Worm (Caenorhabditis elegans): ENCODE data around the gene lias-1.
"Not testable (repeated sequence)": the region's sequence is repeated elsewhere in the genome, so short reads cannot be mapped to it uniquely, and the experiment has no call there.

lias-1 gene

DNA sequence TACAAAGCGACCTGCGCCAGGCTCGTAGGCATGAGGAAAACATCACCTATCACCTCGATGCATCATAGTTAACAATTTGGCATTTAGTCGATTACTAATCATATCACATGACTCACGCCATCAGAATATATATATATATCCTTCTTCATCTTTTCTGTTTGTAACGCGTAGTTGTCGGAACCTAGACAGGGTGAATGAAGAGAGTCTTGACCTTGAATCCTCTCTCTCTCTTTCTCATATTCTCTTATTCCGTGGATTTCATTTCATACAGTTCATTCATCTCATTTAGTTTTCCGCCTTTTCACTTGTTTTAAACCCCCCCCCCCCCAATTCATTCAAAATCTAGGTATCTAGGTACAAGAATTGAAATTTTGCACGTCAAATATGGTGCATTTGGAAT is 24.7 kb downstream of the lias-1 start:
- no peak for TF ChIP-seq unc-62 (GFP tag; optimal IDR thresholded peaks at IDR 0.05)

DNA sequence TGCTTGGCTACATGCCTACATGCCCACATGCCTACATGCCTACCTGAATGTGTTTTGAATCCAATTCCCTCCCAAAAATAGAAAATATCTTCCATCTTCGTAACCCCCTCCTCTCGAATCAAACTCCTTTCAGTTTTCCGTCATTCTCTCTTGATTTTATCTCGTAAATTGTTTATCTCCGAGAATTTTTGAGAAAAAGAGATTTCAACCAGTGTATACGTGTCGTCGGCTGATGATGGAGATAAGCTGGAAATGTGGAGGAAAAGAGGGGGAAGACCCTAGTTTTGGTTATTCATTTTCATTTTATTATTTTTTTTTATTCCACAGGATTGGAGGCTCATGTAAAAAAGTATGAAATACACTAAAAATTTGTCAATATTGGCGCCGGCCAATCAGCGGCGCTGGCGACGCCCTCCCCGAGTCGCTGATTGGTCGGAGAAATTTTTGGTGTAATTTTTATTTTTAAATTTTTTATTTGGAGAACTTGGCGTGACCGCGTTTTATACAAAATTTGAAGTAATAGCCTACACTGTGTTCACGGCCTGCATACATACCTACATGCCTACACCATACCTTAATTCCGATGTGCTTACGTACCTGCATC is 26.0 kb downstream of the lias-1 start:
- TF ChIP-seq unc-62 (GFP tag; optimal IDR thresholded peaks at IDR 0.05), result no peak

ce11 chrIII:3477375-3477774 is 27.5 kb downstream of the lias-1 start:
- no peak for TF ChIP-seq unc-62 (GFP tag; optimal IDR thresholded peaks at IDR 0.05)

ce11 chrIII:3476245-3476644 is 28.7 kb downstream of the lias-1 start:
- no peak for TF ChIP-seq unc-62 (GFP tag; optimal IDR thresholded peaks at IDR 0.05)

ce11 chrIII:3475497-3475896 is 29.4 kb downstream of the lias-1 start, which contains the start of gene C34C12.9:
C34C12.9 (minus strand) TSS chrIII:3475512.
- TF ChIP-seq unc-62 (GFP tag; optimal IDR thresholded peaks at IDR 0.05), result no peak

DNA sequence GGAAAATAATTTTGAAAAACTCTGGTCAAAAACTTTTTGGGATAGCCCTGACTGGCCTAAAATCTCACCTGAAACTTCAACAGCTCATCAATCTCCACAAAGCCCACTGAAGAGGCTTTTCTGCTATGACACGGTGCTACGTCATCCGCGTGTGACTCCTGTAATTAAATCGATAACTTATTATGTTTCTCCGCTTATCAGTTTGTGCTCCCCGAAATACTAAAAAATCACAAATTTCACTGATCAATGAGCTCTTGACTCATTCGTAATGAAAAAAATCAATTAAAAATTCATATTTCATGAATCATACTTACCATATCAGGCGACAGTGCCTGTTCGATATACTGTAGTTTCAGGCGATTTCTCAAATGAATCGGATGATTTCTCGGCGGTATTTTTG is 29.9 kb downstream of the lias-1 start:
- TF ChIP-seq unc-62 (GFP tag; optimal IDR thresholded peaks at IDR 0.05), result no peak

ce11 chrIII:3471403-3472053 is 33.4 kb downstream of the lias-1 start, which contains the start of gene rsu-1:
rsu-1 (plus strand) TSS chrIII:3472003.
- no peak for TF ChIP-seq unc-62 (GFP tag; optimal IDR thresholded peaks at IDR 0.05)

DNA sequence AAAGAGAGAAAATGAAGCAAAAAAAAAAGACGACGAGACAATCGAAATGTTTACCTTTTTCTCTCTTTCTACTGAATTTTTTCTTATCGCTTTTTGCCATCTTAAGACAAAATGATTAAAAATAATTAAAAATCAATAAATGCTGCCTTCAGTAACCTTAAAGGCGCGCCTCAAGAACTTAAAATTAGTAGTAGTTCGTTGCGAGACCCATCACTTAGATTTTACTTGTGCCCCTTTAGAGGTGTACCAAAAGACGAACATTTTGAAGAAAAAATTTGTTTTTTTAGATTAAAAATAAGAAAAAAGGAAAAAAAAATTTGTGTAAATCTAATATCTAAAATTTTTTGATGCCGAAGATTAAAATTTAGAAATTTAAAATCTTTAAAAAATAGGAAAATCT is 33.9 kb downstream of the lias-1 start:
- no peak for TF ChIP-seq unc-62 (GFP tag; optimal IDR thresholded peaks at IDR 0.05)

DNA sequence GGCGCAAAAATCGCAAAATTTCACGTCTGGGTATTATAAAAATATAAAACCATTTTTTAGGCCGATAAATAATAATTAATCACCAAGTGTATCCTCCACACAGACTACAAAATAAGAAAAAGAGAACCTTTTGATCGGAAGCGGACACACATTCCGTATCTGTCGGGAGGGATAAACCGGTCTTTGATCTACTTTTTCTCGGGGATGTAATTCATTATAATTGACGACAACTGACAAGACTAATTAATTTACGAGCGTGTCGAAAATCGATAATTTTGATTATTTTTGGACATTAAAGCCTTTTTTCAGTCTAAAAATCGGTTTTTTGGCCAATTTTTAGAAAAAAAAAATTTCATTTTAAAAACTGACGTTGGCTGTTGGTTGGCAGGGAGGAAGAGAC is 34.5 kb downstream of the lias-1 start:
- no peak for TF ChIP-seq unc-62 (GFP tag; optimal IDR thresholded peaks at IDR 0.05)

DNA sequence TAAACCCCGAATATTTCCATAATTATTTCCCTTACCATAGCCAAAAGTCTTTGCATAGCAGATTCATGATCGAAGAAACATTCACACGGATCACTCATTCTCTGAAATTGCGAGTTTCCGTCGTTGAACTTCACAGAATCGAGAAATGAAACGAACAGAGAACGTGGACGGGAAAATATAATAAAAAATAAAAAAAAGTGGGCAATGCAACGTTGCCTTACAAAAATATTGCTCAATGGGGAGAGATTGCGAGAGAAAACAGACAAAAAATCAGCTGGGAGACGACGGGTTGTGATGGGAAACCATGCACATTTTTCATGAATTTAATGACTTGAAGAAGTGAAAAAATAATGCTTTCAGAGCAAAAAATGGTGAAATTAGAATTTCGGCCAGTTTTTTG is 35.3 kb downstream of the lias-1 start, which contains the start of gene smim-14:
smim-14 (minus strand) TSS at position 101 of the 400 bp plus-strand sequence.
- TF ChIP-seq unc-62 (GFP tag; optimal IDR thresholded peaks at IDR 0.05), result no peak

DNA sequence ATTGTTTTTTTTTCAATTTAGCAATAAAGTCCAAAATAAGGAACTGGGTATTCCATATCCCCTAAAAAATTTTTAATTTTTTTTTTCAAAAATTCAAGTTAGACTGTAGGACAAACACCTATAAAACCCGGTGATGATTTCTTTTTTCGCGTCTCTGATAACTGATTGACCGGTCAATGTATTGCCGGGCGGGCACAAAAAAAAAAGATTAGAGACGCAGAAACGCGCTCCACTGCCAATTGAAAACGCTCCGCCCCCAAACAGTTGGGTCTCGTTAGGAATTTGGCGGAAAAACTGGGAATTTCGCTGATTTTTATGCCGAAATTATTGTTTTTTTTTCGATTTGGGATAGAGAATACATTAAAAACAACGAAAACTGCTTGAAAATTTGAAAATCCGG is 36.5 kb downstream of the lias-1 start:
- no peak for TF ChIP-seq unc-62 (GFP tag; optimal IDR thresholded peaks at IDR 0.05)

ce11 chrIII:3467013-3467412 is 37.9 kb downstream of the lias-1 start:
- no peak for TF ChIP-seq unc-62 (GFP tag; optimal IDR thresholded peaks at IDR 0.05)

DNA sequence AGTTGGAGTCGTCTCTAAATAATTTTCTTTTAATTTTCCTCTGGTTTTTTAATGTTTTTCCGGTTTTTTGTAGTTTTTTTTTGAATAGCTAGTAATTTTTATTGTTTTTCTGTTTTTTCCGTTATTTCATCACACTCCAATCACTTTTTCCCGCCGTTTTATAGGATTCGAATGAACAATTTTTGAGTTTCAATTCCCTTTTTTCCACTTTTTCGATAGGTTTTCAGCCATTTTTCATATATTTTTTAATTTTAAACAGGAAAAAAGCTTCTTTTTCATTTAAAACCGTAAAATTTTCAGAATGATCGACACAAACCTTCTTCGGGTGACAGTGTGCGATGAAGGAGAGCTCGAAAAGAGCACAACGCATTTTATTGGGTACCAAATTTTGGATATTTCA is 43.5 kb downstream of the lias-1 start, which contains the start of gene pph-6:
pph-6 (plus strand) TSS at position 301 of the 400 bp plus-strand sequence.
- no peak for TF ChIP-seq unc-62 (GFP tag; optimal IDR thresholded peaks at IDR 0.05)

DNA sequence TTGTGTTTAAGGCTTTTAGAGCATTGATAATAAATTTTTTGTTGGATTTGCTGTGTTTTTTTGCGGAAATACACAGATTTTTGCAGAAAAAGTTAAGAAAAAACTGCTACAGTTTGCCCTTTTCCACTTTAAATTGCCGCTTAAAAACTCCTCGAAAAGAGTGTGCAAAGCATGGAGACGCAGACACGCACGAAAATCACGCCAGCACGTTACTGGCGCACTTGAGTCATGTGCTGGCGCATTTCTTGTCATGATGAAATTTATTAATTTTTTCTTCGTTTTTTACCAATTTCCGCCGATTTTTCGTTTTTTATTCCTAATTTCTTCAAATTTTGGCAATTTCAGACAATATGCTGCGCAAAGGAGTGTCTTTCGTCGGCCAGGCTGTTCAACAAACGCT is 44.8 kb downstream of the lias-1 start, which contains the start of gene C34C12.8:
C34C12.8 (plus strand) TSS at position 346 of the 400 bp plus-strand sequence.
- no peak for TF ChIP-seq unc-62 (GFP tag; optimal IDR thresholded peaks at IDR 0.05)

ce11 chrIII:3456226-3456625 is 48.7 kb downstream of the lias-1 start:
- no peak for TF ChIP-seq unc-62 (GFP tag; optimal IDR thresholded peaks at IDR 0.05)

ce11 chrIII:3454045-3454444 is 50.9 kb downstream of the lias-1 start, which contains the start of gene C34C12.1:
C34C12.1 (plus strand) TSS chrIII:3454345.
- not testable (repeated sequence) for TF ChIP-seq unc-62 (GFP tag; optimal IDR thresholded peaks at IDR 0.05)

Measured in whole organism, dauer.